Fruit fly (Drosophila melanogaster) whole organism, embryonic: ENCODE results near the gene CG3149.

Experiments used
- B-H1 ChIP-seq: fragments of 200-800 bp; sonication (Bioruptor generic); IDR thresholded peaks from 3 replicates; pipeline ENCODE4 v1.3.6; 2022; ENCODE audit warnings: missing biosample characterization, missing genetic modification characterization
- Bgb ChIP-seq: fragments of 200-800 bp; sonication (Bioruptor generic); IDR thresholded peaks from 2 replicates; pipeline ENCODE4 v1.3.6; 2022; ENCODE audit warnings: missing biosample characterization, missing genetic modification characterization; ENCODE audit not compliant: partially characterized antibody
- CG10147 ChIP-seq: fragments of 200-800 bp; sonication (Bioruptor generic); optimal IDR thresholded peaks from 2 replicates; lab custom pipeline; 2019; ENCODE audit warnings: missing biosample characterization, mild to moderate bottlenecking, missing genetic modification characterization, moderate library complexity
- CG10209 ChIP-seq: fragments of 200-800 bp; sonication (Bioruptor generic); optimal IDR thresholded peaks from 3 replicates; lab custom pipeline; 2017; ENCODE audit warnings: missing biosample characterization, mild to moderate bottlenecking, missing genetic modification characterization, missing genetic modification reagents
- CG10267 ChIP-seq: fragments of 200-800 bp; sonication (Bioruptor generic); optimal IDR thresholded peaks from 2 replicates; lab custom pipeline; 2018; ENCODE audit warnings: missing biosample characterization, mild to moderate bottlenecking, missing genetic modification characterization, moderate library complexity
- CG10321 ChIP-seq: fragments of 200-800 bp; sonication (Bioruptor generic); IDR thresholded peaks from 2 replicates; pipeline ENCODE4 v1.3.6; 2022; ENCODE audit warnings: missing biosample characterization, missing genetic modification characterization
- CG10565 ChIP-seq: fragments of 200-800 bp; sonication (Bioruptor generic); optimal IDR thresholded peaks from 3 replicates; lab custom pipeline; 2016; ENCODE audit warnings: missing biosample characterization, mild to moderate bottlenecking, missing genetic modification characterization
- CG11247 ChIP-seq: fragments of 200-800 bp; sonication (Bioruptor generic); IDR thresholded peaks from 2 replicates; pipeline ENCODE4 v1.3.6; 2022; ENCODE audit warnings: missing biosample characterization, missing genetic modification characterization
- CG11504 ChIP-seq: fragments of 200-800 bp; sonication (Bioruptor generic); optimal IDR thresholded peaks from 3 replicates; lab custom pipeline; 2019; ENCODE audit warnings: missing biosample characterization, mild to moderate bottlenecking, missing genetic modification characterization, moderate library complexity
- CG11696 ChIP-seq: fragments of 200-800 bp; sonication (Bioruptor generic); IDR thresholded peaks from 2 replicates; pipeline ENCODE4 v1.3.6; 2022; ENCODE audit warnings: missing biosample characterization, missing genetic modification characterization
- CG11723 ChIP-seq: fragments of 200-800 bp; sonication (Bioruptor generic); optimal IDR thresholded peaks from 2 replicates; lab custom pipeline; 2017; ENCODE audit warnings: missing biosample characterization, mild to moderate bottlenecking, missing genetic modification characterization
- CG12391 ChIP-seq: fragments of 200-800 bp; sonication (Bioruptor generic); optimal IDR thresholded peaks from 3 replicates; lab custom pipeline; 2018; ENCODE audit warnings: missing biosample characterization, mild to moderate bottlenecking, missing genetic modification characterization, moderate library complexity
- CG12744 ChIP-seq: fragments of 200-800 bp; sonication (Bioruptor generic); optimal IDR thresholded peaks from 2 replicates; lab custom pipeline; 2016; ENCODE audit warnings: missing biosample characterization, missing genetic modification characterization
- CG14014 ChIP-seq: fragments of 200-800 bp; sonication (Bioruptor generic); IDR thresholded peaks from 2 replicates; pipeline ENCODE4 v1.3.6; 2022; ENCODE audit warnings: missing biosample characterization, missing genetic modification characterization
- CG15073 ChIP-seq: fragments of 200-800 bp; sonication (Bioruptor generic); optimal IDR thresholded peaks from 2 replicates; lab custom pipeline; 2016; ENCODE audit warnings: missing biosample characterization, missing genetic modification characterization
- CG16863 ChIP-seq: fragments of 200-800 bp; sonication (Bioruptor generic); optimal IDR thresholded peaks from 3 replicates; lab custom pipeline; 2016; ENCODE audit warnings: missing biosample characterization, missing genetic modification characterization
- CG17612 ChIP-seq: fragments of 200-800 bp; sonication (Bioruptor generic); IDR thresholded peaks from 2 replicates; pipeline ENCODE4 v1.3.6; 2022; ENCODE audit warnings: missing biosample characterization, missing genetic modification characterization
- CG17829 ChIP-seq: fragments of 200-800 bp; optimal IDR thresholded peaks from 2 replicates; lab custom pipeline; 2019; ENCODE audit warnings: missing biosample characterization, mild to moderate bottlenecking, missing genetic modification characterization, moderate library complexity
- CG18619 ChIP-seq: fragments of 200-800 bp; sonication (Bioruptor generic); optimal IDR thresholded peaks from 3 replicates; lab custom pipeline; 2017; ENCODE audit warnings: missing biosample characterization, mild to moderate bottlenecking, missing genetic modification characterization
- CG31224 ChIP-seq: fragments of 200-800 bp; sonication (Bioruptor generic); IDR thresholded peaks from 2 replicates; pipeline ENCODE4 v1.3.6; 2022; ENCODE audit warnings: missing biosample characterization, missing genetic modification characterization
- CG34224 ChIP-seq: fragments of 200-800 bp; sonication (Bioruptor generic); IDR thresholded peaks from 3 replicates; pipeline ENCODE4 v1.3.6; 2022; ENCODE audit warnings: missing biosample characterization, missing genetic modification characterization; ENCODE audit not compliant: partially characterized antibody
- CG43689 ChIP-seq: fragments of 200-800 bp; sonication (Bioruptor generic); IDR thresholded peaks from 2 replicates; pipeline ENCODE4 v1.3.6; 2022; ENCODE audit warnings: missing biosample characterization, missing genetic modification characterization
- CG6791 ChIP-seq: fragments of 200-800 bp; sonication (Bioruptor generic); IDR thresholded peaks from 3 replicates; pipeline ENCODE4 v1.3.6; 2022; ENCODE audit warnings: missing biosample characterization, missing genetic modification characterization; ENCODE audit not compliant: partially characterized antibody
- CG6854 ChIP-seq: fragments of 200-800 bp; sonication (Bioruptor generic); optimal IDR thresholded peaks from 3 replicates; lab custom pipeline; 2017; ENCODE audit warnings: missing biosample characterization, mild to moderate bottlenecking, missing genetic modification characterization
- CG8290 ChIP-seq, 3 experiments: fragments of 200-800 bp; sonication (Bioruptor generic); optimal IDR thresholded peaks; 2 replicates each; lab custom pipeline; 2016 to 2019; ENCODE audit warnings: missing biosample characterization in 3 of 3, missing genetic modification characterization in 3 of 3, mild to moderate bottlenecking in 2 of 3, moderate library complexity in 1 of 3
- CG9727 ChIP-seq: fragments of 200-800 bp; sonication (Bioruptor generic); optimal IDR thresholded peaks from 3 replicates; lab custom pipeline; 2017; ENCODE audit warnings: missing biosample characterization, mild to moderate bottlenecking, missing genetic modification characterization
- CG9797 ChIP-seq: fragments of 200-800 bp; sonication (Bioruptor generic); optimal IDR thresholded peaks from 3 replicates; lab custom pipeline; 2018; ENCODE audit warnings: missing biosample characterization, mild to moderate bottlenecking, missing genetic modification characterization
- CrebB ChIP-seq: fragments of 200-800 bp; sonication (Bioruptor generic); optimal IDR thresholded peaks from 3 replicates; lab custom pipeline; 2018; ENCODE audit warnings: missing biosample characterization, mild to moderate bottlenecking, missing genetic modification characterization
- HmgZ ChIP-seq: fragments of 200-800 bp; sonication (Bioruptor generic); optimal IDR thresholded peaks from 2 replicates; lab custom pipeline; 2018; ENCODE audit warnings: missing biosample characterization, mild to moderate bottlenecking, missing genetic modification characterization
- Hsf ChIP-seq: fragments of 200-800 bp; sonication (Bioruptor generic); optimal IDR thresholded peaks from 3 replicates; lab custom pipeline; 2016; ENCODE audit warnings: missing biosample characterization, missing genetic modification characterization
- Kr ChIP-seq: fragments of 200-800 bp; sonication (Bioruptor generic); optimal IDR thresholded peaks from 2 replicates; lab custom pipeline; 2017; ENCODE audit warnings: missing biosample characterization, mild to moderate bottlenecking, missing genetic modification characterization
- NC2α ChIP-seq: fragments of 200-800 bp; sonication (Bioruptor generic); optimal IDR thresholded peaks from 2 replicates; lab custom pipeline; 2016; ENCODE audit warnings: missing biosample characterization, missing genetic modification characterization
- NK7.1 ChIP-seq: fragments of 200-800 bp; sonication (Bioruptor generic); optimal IDR thresholded peaks from 3 replicates; lab custom pipeline; 2016; ENCODE audit warnings: missing biosample characterization, missing genetic modification characterization
- Side ChIP-seq: fragments of 200-800 bp; sonication (Bioruptor generic); optimal IDR thresholded peaks from 2 replicates; lab custom pipeline; 2016; ENCODE audit warnings: missing biosample characterization, missing genetic modification characterization
- TFAM ChIP-seq: fragments of 200-800 bp; sonication (Bioruptor generic); optimal IDR thresholded peaks from 2 replicates; lab custom pipeline; 2017; ENCODE audit warnings: missing biosample characterization, missing genetic modification characterization, inconsistent platforms
- al ChIP-seq: fragments of 200-800 bp; sonication (Bioruptor generic); IDR thresholded peaks from 2 replicates; pipeline ENCODE4 v1.3.6; 2022; ENCODE audit warnings: missing biosample characterization, missing genetic modification characterization
- caup ChIP-seq: fragments of 200-800 bp; sonication (Bioruptor generic); optimal IDR thresholded peaks from 3 replicates; lab custom pipeline; 2017; ENCODE audit warnings: missing biosample characterization, mild to moderate bottlenecking, missing genetic modification characterization, moderate library complexity; ENCODE audit not compliant: severe bottlenecking
- fd3F ChIP-seq: fragments of 200-800 bp; sonication (Bioruptor generic); optimal IDR thresholded peaks from 2 replicates; lab custom pipeline; 2018; ENCODE audit warnings: missing biosample characterization, mild to moderate bottlenecking, missing genetic modification characterization, moderate library complexity
- gfzf ChIP-seq: fragments of 200-800 bp; sonication (Bioruptor generic); optimal IDR thresholded peaks from 2 replicates; lab custom pipeline; 2016; ENCODE audit warnings: missing biosample characterization, mild to moderate bottlenecking, missing genetic modification characterization, moderate library complexity
- h ChIP-seq: fragments of >200 bp; optimal IDR thresholded peaks from 2 replicates; lab custom pipeline; 2017
- hb ChIP-seq: fragments of 200-800 bp; sonication (Bioruptor generic); IDR thresholded peaks from 3 replicates; pipeline ENCODE4 v1.3.6; 2022; ENCODE audit warnings: missing biosample characterization, missing genetic modification characterization; ENCODE audit not compliant: partially characterized antibody
- inv ChIP-seq: fragments of 200-800 bp; sonication (Bioruptor generic); IDR thresholded peaks from 2 replicates; pipeline ENCODE4 v1.3.6; 2022; ENCODE audit warnings: missing biosample characterization, missing genetic modification characterization; ENCODE audit not compliant: partially characterized antibody
- jigr1 ChIP-seq: fragments of 200-800 bp; sonication (Bioruptor generic); IDR thresholded peaks from 3 replicates; pipeline ENCODE4 v1.3.6; 2022; ENCODE audit warnings: missing biosample characterization, missing genetic modification characterization
- ken ChIP-seq: fragments of 200-800 bp; sonication (Bioruptor generic); IDR thresholded peaks from 3 replicates; pipeline ENCODE4 v1.3.6; 2022; ENCODE audit warnings: missing biosample characterization, missing genetic modification characterization
- onecut ChIP-seq: fragments of 200-800 bp; sonication (Bioruptor generic); IDR thresholded peaks from 2 replicates; pipeline ENCODE4 v1.3.6; 2022; ENCODE audit warnings: missing biosample characterization, missing genetic modification characterization
- org-1 ChIP-seq: fragments of 200-800 bp; sonication (Bioruptor generic); optimal IDR thresholded peaks from 2 replicates; lab custom pipeline; 2017; ENCODE audit warnings: missing biosample characterization, missing genetic modification characterization
- peb ChIP-seq: fragments of 200-800 bp; sonication (Bioruptor generic); IDR thresholded peaks from 2 replicates; pipeline ENCODE4 v1.3.6; 2022; ENCODE audit warnings: missing biosample characterization, missing genetic modification characterization
- slbo ChIP-seq: fragments of 200-800 bp; sonication (Bioruptor generic); IDR thresholded peaks from 2 replicates; pipeline ENCODE4 v1.3.6; 2022; ENCODE audit warnings: missing biosample characterization, missing genetic modification characterization
- stc ChIP-seq: fragments of 200-800 bp; sonication (Bioruptor generic); IDR thresholded peaks from 2 replicates; pipeline ENCODE4 v1.3.6; 2022; ENCODE audit warnings: missing biosample characterization, missing genetic modification characterization
- tna ChIP-seq: fragments of 200-800 bp; sonication (Bioruptor generic); IDR thresholded peaks from 2 replicates; pipeline ENCODE4 v1.3.6; 2022; ENCODE audit warnings: missing biosample characterization, missing genetic modification characterization; ENCODE audit not compliant: partially characterized antibody
- trh ChIP-seq: fragments of 200-800 bp; sonication (Bioruptor generic); optimal IDR thresholded peaks from 2 replicates; lab custom pipeline; 2016; ENCODE audit warnings: missing biosample characterization, missing genetic modification characterization
- zfh2 ChIP-seq: fragments of 200-800 bp; sonication (Bioruptor generic); optimal IDR thresholded peaks from 2 replicates; lab custom pipeline; 2016; ENCODE audit warnings: missing biosample characterization, missing genetic modification characterization

CG3149 gene

DNA sequence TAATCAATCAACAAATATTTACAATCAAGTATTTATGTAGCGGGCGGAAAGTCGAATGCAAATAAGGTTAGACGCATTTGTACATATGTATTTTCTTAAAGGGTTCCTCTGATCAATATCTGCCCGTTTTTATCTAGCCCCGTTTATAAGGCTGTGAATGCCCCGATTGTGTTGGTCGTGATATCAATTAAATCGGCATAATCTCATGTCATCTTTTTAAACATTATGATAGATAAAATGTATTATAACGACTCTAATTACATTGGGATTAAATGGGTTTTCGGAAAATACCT is 16.9 kb downstream of the CG3149 start (continued):
- TF ChIP-seq CG17829 (tag; lab: Kevin White, UChicago) (no peak), h (no peak), Kr (GFP tag; lab: Kevin White, UChicago) (no peak), CG10147 (GFP tag; lab: Kevin White, UChicago) (no peak), al (GFP tag; lab: Robert Waterston, UW) (no peak), CG10321 (GFP tag; lab: Robert Waterston, UW) (no peak), peb (GFP tag; lab: Robert Waterston, UW) (no peak), CG9797 (GFP tag; lab: Kevin White, UChicago) (no peak), CG17612 (GFP tag; lab: Robert Waterston, UW) (peak; percentile 2; the same call in 1 of the 2 replicates), slbo (GFP tag; lab: Robert Waterston, UW) (no peak), tna (no peak), CG11723 (GFP tag; lab: Kevin White, UChicago) (no peak), jigr1 (GFP tag; lab: Robert Waterston, UW) (no peak), CG11696 (GFP tag; lab: Robert Waterston, UW) (no peak), CG43689 (GFP tag; lab: Robert Waterston, UW) (no peak), CG31224 (no peak), CG6791 (GFP tag; lab: Robert Waterston, UW) (no peak), Bgb (GFP tag; lab: Robert Waterston, UW) (no peak), HmgZ (tag; lab: Kevin White, UChicago) (no peak), onecut (no peak), NC2α (GFP tag; lab: Kevin White, UChicago) (no peak), CG15073 (GFP tag; lab: Kevin White, UChicago) (no peak), Side (no peak), B-H1 (no peak), CG10209 (GFP tag; lab: Kevin White, UChicago) (peak; percentile 22), CG16863 (no peak), CG10565 (GFP tag; lab: Kevin White, UChicago) (no peak), NK7.1 (GFP tag; lab: Kevin White, UChicago) (peak; percentile 1), TFAM (no peak), CG12391 (no peak), ken (no peak), stc (no peak), gfzf (no peak), CG9727 (GFP tag; lab: Kevin White, UChicago) (peak; percentile 42), CG11247 (GFP tag; lab: Robert Waterston, UW) (no peak), CG11504 (no peak), CG12744 (GFP tag; lab: Kevin White, UChicago) (no peak), caup (GFP tag; lab: Kevin White, UChicago) (no peak), inv (no peak), org-1 (GFP tag; lab: Kevin White, UChicago) (no peak), CG6854 (no peak), CrebB (tag; lab: Kevin White, UChicago) (no peak), CG34224 (no peak), CG14014 (peak; percentile 3; the same call in 1 of the 2 replicates), fd3F (no peak), zfh2 (GFP tag; lab: Kevin White, UChicago) (no peak), hb (GFP tag; lab: Robert Waterston, UW) (no peak), Hsf (GFP tag; lab: Kevin White, UChicago) (no peak), CG18619 (GFP tag; lab: Kevin White, UChicago) (peak; percentile 3), trh (GFP tag; lab: Kevin White, UChicago) (peak; percentile 29), CG10267 (tag; lab: Kevin White, UChicago) (no peak), CG8290 (GFP tag; optimal IDR thresholded peaks at IDR 0.05; lab: Kevin White, UChicago) (no peak), CG8290 (tag; optimal IDR thresholded peaks at IDR 0.05; lab: Kevin White, UChicago) (no peak)
